Worm (Caenorhabditis elegans) whole organism, L4 larva: Measurements from ENCODE around the gene W08F4.12.
"Not testable (repeated sequence)": the region's sequence is repeated elsewhere in the genome, so short reads cannot be mapped to it uniquely, and the experiment has no call there.

ENCODE experiments used
- R02D3.7 ChIP-seq: fragments of 150-350 bp; sonication (generic microtip); optimal IDR thresholded peaks from 3 replicates; lab custom pipeline; 2014; ENCODE audit warnings: missing biosample characterization, missing genetic modification characterization
- T26A8.4 ChIP-seq: fragments of 200-800 bp; sonication (Bioruptor generic); IDR thresholded peaks from 2 replicates; pipeline ENCODE4 v1.3.6; 2022; ENCODE audit warnings: missing genetic modification characterization, missing compliant biosample characterization
- aha-1 ChIP-seq: fragments of 150-350 bp; peaks from one replicate; lab custom pipeline; 2014; ENCODE audit warnings: missing biosample characterization, missing genetic modification characterization
- daf-16 ChIP-seq, 3 experiments: sonication (generic microtip); optimal IDR thresholded peaks; 2 replicates each; lab custom pipeline; 2016 to 2017; ENCODE audit warnings: missing genetic modification characterization in 3 of 3, missing genetic modification reagents in 3 of 3, mild to moderate bottlenecking in 2 of 3, missing compliant biosample characterization in 2 of 3, missing biosample characterization in 1 of 3, moderate library complexity in 1 of 3
- daf-19 ChIP-seq: fragments of 200-800 bp; sonication (Bioruptor generic); conservative IDR thresholded peaks from 2 replicates; pipeline ENCODE4 v1.3.6; 2022; ENCODE audit warnings: missing genetic modification characterization, missing compliant biosample characterization
- dpl-1 ChIP-seq: fragments of 150-350 bp; optimal IDR thresholded peaks from 2 replicates; lab custom pipeline; 2014; ENCODE audit warnings: missing biosample characterization, missing genetic modification reagents, missing genetic modification characterization
- gei-8 ChIP-seq: fragments of 200-800 bp; sonication (Bioruptor generic); optimal IDR thresholded peaks from 2 replicates; lab custom pipeline; 2018; ENCODE audit warnings: mild to moderate bottlenecking, missing genetic modification characterization, missing compliant biosample characterization
- hlh-11 ChIP-seq: fragments of 200-800 bp; sonication (Bioruptor generic); optimal IDR thresholded peaks from 2 replicates; lab custom pipeline; 2018; ENCODE audit warnings: mild to moderate bottlenecking, missing genetic modification characterization, missing compliant biosample characterization
- lin-1 ChIP-seq: fragments of 200-800 bp; sonication (Bioruptor generic); IDR thresholded peaks from 2 replicates; pipeline ENCODE4 v1.3.6; 2022; ENCODE audit warnings: missing genetic modification reagents, missing genetic modification characterization, missing compliant biosample characterization
- lir-3 ChIP-seq: sonication (generic microtip); optimal IDR thresholded peaks from 2 replicates; lab custom pipeline; 2016; ENCODE audit warnings: mild to moderate bottlenecking, missing genetic modification characterization, missing compliant biosample characterization
- mes-2 ChIP-seq: sonication (generic microtip); optimal IDR thresholded peaks from 2 replicates; lab custom pipeline; 2016; ENCODE audit warnings: missing genotype, mild to moderate bottlenecking, missing genetic modification characterization, missing compliant biosample characterization; ENCODE audit not compliant: poor library complexity, severe bottlenecking
- mxl-3 ChIP-seq: fragments of 200-800 bp; sonication (Bioruptor generic); optimal IDR thresholded peaks from 2 replicates; lab custom pipeline; 2018; ENCODE audit warnings: mild to moderate bottlenecking, missing genetic modification characterization, missing compliant biosample characterization
- nhr-11 ChIP-seq: fragments of 150-350 bp; optimal IDR thresholded peaks from 2 replicates; lab custom pipeline; 2014; ENCODE audit warnings: missing biosample characterization, missing genetic modification characterization
- nhr-28 ChIP-seq: fragments of 150-350 bp; optimal IDR thresholded peaks from 2 replicates; lab custom pipeline; 2014; ENCODE audit warnings: missing biosample characterization, missing genetic modification characterization
- nhr-41 ChIP-seq: fragments of 200-800 bp; sonication (Bioruptor generic); IDR thresholded peaks from 2 replicates; pipeline ENCODE4 v1.3.6; 2022; ENCODE audit warnings: missing genetic modification reagents, missing genetic modification characterization, missing compliant biosample characterization
- rbr-2 ChIP-seq: sonication (generic microtip); optimal IDR thresholded peaks from 2 replicates; lab custom pipeline; 2016; ENCODE audit warnings: missing genotype, missing genetic modification characterization, missing compliant biosample characterization
- tag-97 ChIP-seq: fragments of 200-800 bp; sonication (Bioruptor generic); IDR thresholded peaks from 2 replicates; pipeline ENCODE4 v1.3.6; 2022; ENCODE audit warnings: missing genetic modification characterization, missing compliant biosample characterization
- unc-130 ChIP-seq: sonication (generic microtip); optimal IDR thresholded peaks from 2 replicates; lab custom pipeline; 2016; ENCODE audit warnings: missing genetic modification reagents, missing genetic modification characterization, missing compliant biosample characterization
- unc-62 ChIP-seq, 3 experiments: fragments of 150-350 bp in 1 of 3; sonication (generic microtip); optimal IDR thresholded peaks in 2 of 3; peaks in 1 of 3; 1 replicate in 1 of 3; 2 replicates in 2 of 3; lab custom pipeline; 2014 to 2017; ENCODE audit warnings: missing biosample characterization in 3 of 3, missing genetic modification characterization in 3 of 3, missing genetic modification reagents in 3 of 3, missing genotype in 1 of 3
- zip-11 ChIP-seq: fragments of 200-800 bp; sonication (Bioruptor generic); IDR thresholded peaks from 2 replicates; pipeline ENCODE4 v1.3.6; 2022; ENCODE audit warnings: missing genetic modification characterization, missing compliant biosample characterization
- ztf-7 ChIP-seq: fragments of 150-350 bp; optimal IDR thresholded peaks from 2 replicates; lab custom pipeline; 2014; ENCODE audit warnings: missing biosample characterization, missing genetic modification characterization

Gene W08F4.12

DNA sequence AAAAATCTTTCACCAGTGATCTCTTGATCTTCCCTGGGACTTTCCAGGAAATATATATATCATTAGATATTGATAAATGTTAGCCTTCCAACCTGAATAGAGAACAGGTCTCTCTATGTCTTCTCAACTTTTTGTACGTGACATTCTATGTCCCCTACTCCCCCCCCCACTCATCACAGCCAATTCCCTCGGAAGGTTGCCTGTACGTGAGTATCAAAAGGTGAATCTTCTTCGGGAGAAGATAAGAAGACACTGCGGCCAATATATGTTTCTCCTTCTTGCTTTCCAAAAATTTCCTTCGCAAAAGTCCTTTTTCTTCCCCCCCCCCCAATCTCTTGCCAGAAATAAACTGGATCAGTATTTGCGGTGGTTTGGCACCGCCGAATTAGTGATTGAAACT, 41.8 kb downstream of the W08F4.12 start:
- no peak for TF ChIP-seq zip-11 (GFP tag; lab: Robert Waterston, UW)
- peak; percentile 48 for TF ChIP-seq nhr-28 (tag; lab: Kevin White, UChicago)
- peak; percentile 2 for TF ChIP-seq hlh-11 (tag; lab: Kevin White, UChicago)
- TF ChIP-seq aha-1, result peak; percentile 58
- peak; percentile 47 for TF ChIP-seq mxl-3 (GFP tag; lab: Kevin White, UChicago)

DNA sequence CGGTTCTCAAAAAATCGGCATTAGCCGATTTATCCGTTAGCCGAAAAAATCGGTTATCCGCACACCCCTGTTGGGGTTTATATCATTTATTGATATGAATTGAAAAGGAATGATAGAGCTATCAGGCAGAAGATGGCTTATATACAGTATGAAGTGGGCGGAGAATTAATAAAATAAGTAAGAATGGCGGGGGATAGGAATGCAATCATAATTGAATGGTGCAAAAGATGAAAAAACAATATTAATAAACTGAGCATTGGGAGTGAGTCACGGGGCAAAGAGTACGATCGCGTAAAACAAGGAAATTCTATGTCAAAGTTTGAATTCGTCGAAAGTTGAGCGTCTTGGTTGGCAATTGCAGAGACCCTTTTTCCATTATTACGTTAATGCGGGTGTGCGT, 47.4 kb downstream of the W08F4.12 start, which contains the start of gene T27A1.2:
Gene T27A1.2, minus strand, starts transcription at position 101 of the 400 bp plus-strand sequence.
- TF ChIP-seq daf-16 (GFP tag; optimal IDR thresholded peaks at IDR 0.05; lab: Kevin White, UChicago) (no peak), daf-16 (tag; optimal IDR thresholded peaks at IDR 0.05; lab: Kevin White, UChicago) (no peak), unc-62 (GFP tag; optimal IDR thresholded peaks at IDR 0.05 in 1 of 2; lab: Kevin White, UChicago) (no peak), unc-62 (tag; optimal IDR thresholded peaks at IDR 0.05; lab: Kevin White, UChicago) (no peak), nhr-41 (no peak), unc-130 (GFP tag; lab: Kevin White, UChicago) (no peak), daf-19 (no peak), rbr-2 (tag; lab: Kevin White, UChicago) (no peak), mes-2 (tag; lab: Kevin White, UChicago) (no peak), lir-3 (tag; lab: Kevin White, UChicago) (no peak), T26A8.4 (GFP tag; lab: Robert Waterston, UW) (no peak), R02D3.7 (tag; lab: Kevin White, UChicago) (no peak), ztf-7 (tag; lab: Kevin White, UChicago) (no peak), dpl-1 (no peak), lin-1 (GFP tag; lab: Robert Waterston, UW) (no peak)

DNA sequence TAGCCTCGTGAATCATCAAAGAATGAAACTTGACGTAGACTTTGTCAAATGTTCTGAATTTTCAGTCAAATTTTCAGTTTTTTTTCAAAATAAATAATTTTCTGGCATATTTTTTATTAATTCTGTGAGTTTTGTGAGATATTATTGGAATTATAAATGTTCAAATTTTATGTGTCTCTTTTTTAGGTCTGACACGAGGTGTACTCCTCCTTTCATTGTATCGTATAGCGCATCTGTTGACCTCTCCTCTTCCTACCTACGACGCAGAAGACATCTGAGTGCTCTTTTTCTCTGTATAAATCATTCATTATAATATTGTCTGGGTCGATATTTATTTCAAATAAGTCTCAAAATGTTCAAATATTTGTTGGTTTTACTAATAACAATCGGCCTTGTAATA, 49.0 kb downstream of the W08F4.12 start, which contains the start of gene T27A1.3:
Gene T27A1.3, plus strand, starts transcription at position 301 of the 400 bp plus-strand sequence.
- TF ChIP-seq tag-97 (GFP tag; lab: Robert Waterston, UW); nhr-11 (tag; lab: Kevin White, UChicago); gei-8 (GFP tag; lab: Kevin White, UChicago): not testable (repeated sequence)
